Worm (Caenorhabditis elegans) whole organism, young adult: Measurements from ENCODE around the gene W07G4.2.

Experiments
- B0019.2 ChIP-seq: fragments of 200-800 bp; sonication (Bioruptor generic); conservative IDR thresholded peaks from 2 replicates; pipeline ENCODE4 v1.3.6; 2022; ENCODE audit warnings: missing genetic modification reagents, missing genetic modification characterization, missing compliant biosample characterization
- B0035.1 ChIP-seq: sonication (generic microtip); optimal IDR thresholded peaks from 2 replicates; lab custom pipeline; 2016; ENCODE audit warnings: missing genetic modification characterization, mild to moderate bottlenecking, missing compliant biosample characterization, missing genotype, missing genetic modification reagents
- C06A6.2 ChIP-seq: fragments of 200-800 bp; sonication (Bioruptor generic); conservative IDR thresholded peaks from 2 replicates; pipeline ENCODE4 v1.3.6; 2022; ENCODE audit warnings: missing genetic modification characterization, missing compliant biosample characterization
- D2030.7 ChIP-seq: fragments of 200-800 bp; sonication (Bioruptor generic); IDR thresholded peaks from 2 replicates; pipeline ENCODE4 v1.3.6; 2022; ENCODE audit warnings: missing genetic modification reagents, missing genetic modification characterization, missing compliant biosample characterization
- F23B12.7 ChIP-seq: sonication (generic microtip); optimal IDR thresholded peaks from 2 replicates; lab custom pipeline; 2017; ENCODE audit warnings: missing genetic modification characterization, mild to moderate bottlenecking, missing compliant biosample characterization, antibody characterized with exemption, moderate library complexity; ENCODE audit not compliant: insufficient read depth
- F37B4.10 ChIP-seq: fragments of 200-800 bp; sonication (Bioruptor generic); IDR thresholded peaks from 2 replicates; pipeline ENCODE4 v1.3.6; 2022; ENCODE audit warnings: missing genetic modification characterization, missing compliant biosample characterization
- F39B2.1 ChIP-seq: fragments of 200-800 bp; sonication (Bioruptor generic); IDR thresholded peaks from 2 replicates; pipeline ENCODE4 v1.3.6; 2022; ENCODE audit warnings: missing genetic modification reagents, missing genetic modification characterization, missing compliant biosample characterization
- F52B5.7 ChIP-seq: sonication (generic microtip); optimal IDR thresholded peaks from 2 replicates; lab custom pipeline; 2016; ENCODE audit warnings: mild to moderate bottlenecking, missing genetic modification characterization, missing compliant biosample characterization
- F57C9.4 ChIP-seq: sonication (generic microtip); optimal IDR thresholded peaks from 2 replicates; lab custom pipeline; 2017; ENCODE audit warnings: mild to moderate bottlenecking, missing genetic modification characterization, missing compliant biosample characterization
- T07F8.4 ChIP-seq: sonication (generic microtip); optimal IDR thresholded peaks from 2 replicates; lab custom pipeline; 2016; ENCODE audit warnings: mild to moderate bottlenecking, missing genetic modification characterization, moderate library complexity, missing compliant biosample characterization
- ama-1 ChIP-seq, 3 experiments: fragments of 150-350 bp in 1 of 3; sonication (generic microtip) in 2 of 3; optimal IDR thresholded peaks; 2 replicates each; lab custom pipeline; 2014 to 2018; ENCODE audit warnings: missing biosample characterization in 2 of 3, missing genetic modification characterization in 2 of 3, missing genetic modification reagents in 2 of 3
- aptf-2 ChIP-seq: fragments of 200-800 bp; sonication (Bioruptor generic); conservative IDR thresholded peaks from 2 replicates; pipeline ENCODE4 v1.3.6; 2022; ENCODE audit warnings: missing genetic modification reagents, missing genetic modification characterization, missing compliant biosample characterization
- atf-7 ChIP-seq: sonication (generic microtip); optimal IDR thresholded peaks from 2 replicates; lab custom pipeline; 2017; ENCODE audit warnings: mild to moderate bottlenecking, missing genetic modification characterization, missing compliant biosample characterization
- attf-6 ChIP-seq: fragments of 200-800 bp; sonication (Bioruptor generic); IDR thresholded peaks from 2 replicates; pipeline ENCODE4 v1.3.6; 2022; ENCODE audit warnings: missing genetic modification reagents, missing genetic modification characterization, missing compliant biosample characterization
- bed-2 ChIP-seq: fragments of 200-800 bp; sonication (Bioruptor generic); IDR thresholded peaks from 2 replicates; pipeline ENCODE4 v1.3.6; 2022; ENCODE audit warnings: missing genetic modification reagents, missing genetic modification characterization, missing compliant biosample characterization
- dox-1 ChIP-seq: fragments of 200-800 bp; sonication (Bioruptor generic); IDR thresholded peaks from 2 replicates; pipeline ENCODE4 v1.3.6; 2022; ENCODE audit warnings: missing genetic modification reagents, missing genetic modification characterization, missing compliant biosample characterization
- dpff-1 ChIP-seq: sonication (generic microtip); optimal IDR thresholded peaks from 2 replicates; lab custom pipeline; 2017; ENCODE audit warnings: mild to moderate bottlenecking, missing genetic modification characterization, missing compliant biosample characterization
- efl-1 ChIP-seq: fragments of 150-350 bp; optimal IDR thresholded peaks from 2 replicates; lab custom pipeline; 2014; ENCODE audit warnings: missing biosample characterization, missing genetic modification reagents, missing genetic modification characterization
- egrh-3 ChIP-seq: fragments of 200-800 bp; sonication (Bioruptor generic); IDR thresholded peaks from 2 replicates; pipeline ENCODE4 v1.3.6; 2022; ENCODE audit warnings: missing genetic modification reagents, missing genetic modification characterization, missing compliant biosample characterization
- ekl-4 ChIP-seq: fragments of 200-800 bp; sonication (Bioruptor generic); IDR thresholded peaks from 2 replicates; pipeline ENCODE4 v1.3.6; 2022; ENCODE audit warnings: missing genetic modification reagents, missing genetic modification characterization, missing compliant biosample characterization
- ets-4 ChIP-seq: fragments of 200-800 bp; sonication (Bioruptor generic); optimal IDR thresholded peaks from 2 replicates; lab custom pipeline; 2018; ENCODE audit warnings: mild to moderate bottlenecking, missing genetic modification characterization, missing compliant biosample characterization
- him-1 ChIP-seq: sonication (generic microtip); optimal IDR thresholded peaks from 2 replicates; lab custom pipeline; 2016; ENCODE audit warnings: missing genotype, missing genetic modification reagents, missing genetic modification characterization, missing compliant biosample characterization
- lir-1 ChIP-seq: fragments of 200-800 bp; sonication (Bioruptor generic); conservative IDR thresholded peaks from 2 replicates; pipeline ENCODE4 v1.3.6; 2022; ENCODE audit warnings: missing genetic modification reagents, missing genetic modification characterization, missing compliant biosample characterization
- madf-10 ChIP-seq: sonication (generic microtip); optimal IDR thresholded peaks from 2 replicates; lab custom pipeline; 2016; ENCODE audit warnings: mild to moderate bottlenecking, missing genetic modification characterization, missing compliant biosample characterization
- madf-3 ChIP-seq: fragments of 200-800 bp; sonication (Bioruptor generic); IDR thresholded peaks from 2 replicates; pipeline ENCODE4 v1.3.6; 2022; ENCODE audit warnings: missing genetic modification reagents, missing genetic modification characterization, missing compliant biosample characterization
- madf-6 ChIP-seq: fragments of 200-800 bp; sonication (Bioruptor generic); IDR thresholded peaks from 2 replicates; pipeline ENCODE4 v1.3.6; 2022; ENCODE audit warnings: missing genetic modification reagents, missing genetic modification characterization, missing compliant biosample characterization
- mel-28 ChIP-seq: sonication (generic microtip); optimal IDR thresholded peaks from 2 replicates; lab custom pipeline; 2016; ENCODE audit warnings: borderline replicate concordance, mild to moderate bottlenecking, missing genetic modification characterization, missing compliant biosample characterization
- nhr-120 ChIP-seq: fragments of 200-800 bp; sonication (Bioruptor generic); IDR thresholded peaks from 2 replicates; pipeline ENCODE4 v1.3.6; 2022; ENCODE audit warnings: missing genetic modification characterization, missing compliant biosample characterization
- nhr-80 ChIP-seq: sonication (generic microtip); optimal IDR thresholded peaks from 2 replicates; lab custom pipeline; 2016; ENCODE audit warnings: missing genetic modification characterization, missing compliant biosample characterization
- nhr-90 ChIP-seq: sonication (generic microtip); optimal IDR thresholded peaks from 2 replicates; lab custom pipeline; 2016; ENCODE audit warnings: missing genotype, mild to moderate bottlenecking, missing genetic modification characterization, missing compliant biosample characterization
- rec-8 ChIP-seq, 2 experiments: sonication (generic microtip); optimal IDR thresholded peaks; 2 replicates each; lab custom pipeline; 2016; ENCODE audit warnings: mild to moderate bottlenecking in 2 of 2, missing genetic modification characterization in 2 of 2, missing genetic modification reagents in 2 of 2, missing genotype in 2 of 2, missing biosample characterization in 1 of 2, missing compliant biosample characterization in 1 of 2, moderate library complexity in 1 of 2
- rpc-1 ChIP-seq, 2 experiments: fragments of 150-350 bp in 1 of 2; sonication (generic microtip) in 1 of 2; optimal IDR thresholded peaks; 2 replicates each; lab custom pipeline; 2014 to 2018; ENCODE audit warnings: missing biosample characterization in 1 of 2, missing genetic modification characterization in 1 of 2, missing genetic modification reagents in 1 of 2, missing genotype in 1 of 2
- sdz-38 ChIP-seq: sonication (generic microtip); optimal IDR thresholded peaks from 2 replicates; lab custom pipeline; 2016; ENCODE audit warnings: missing genotype, missing genetic modification characterization, missing compliant biosample characterization
- snpc-1.3 ChIP-seq: sonication (generic microtip); optimal IDR thresholded peaks from 2 replicates; lab custom pipeline; 2017; ENCODE audit warnings: missing genetic modification characterization, mild to moderate bottlenecking, missing compliant biosample characterization, antibody characterized with exemption, moderate library complexity, missing genotype, missing genetic modification reagents; ENCODE audit not compliant: insufficient read depth
- snpc-3.4 ChIP-seq: sonication (generic microtip); optimal IDR thresholded peaks from 2 replicates; lab custom pipeline; 2017; ENCODE audit warnings: missing genetic modification characterization, mild to moderate bottlenecking, missing compliant biosample characterization, antibody characterized with exemption, moderate library complexity, missing genotype, missing genetic modification reagents
- somi-1 ChIP-seq: fragments of 200-800 bp; sonication (Bioruptor generic); optimal IDR thresholded peaks from 2 replicates; lab custom pipeline; 2018; ENCODE audit warnings: mild to moderate bottlenecking, missing genetic modification characterization, missing compliant biosample characterization
- unc-62 ChIP-seq: fragments of 150-350 bp; optimal IDR thresholded peaks from 2 replicates; lab custom pipeline; 2014; ENCODE audit warnings: missing biosample characterization, missing genetic modification reagents, missing genetic modification characterization
- xnd-1 ChIP-seq: sonication (generic microtip); optimal IDR thresholded peaks from 2 replicates; lab custom pipeline; 2016; ENCODE audit warnings: missing genotype, missing genetic modification reagents, missing genetic modification characterization, missing compliant biosample characterization
- zfh-2 ChIP-seq: fragments of 200-800 bp; sonication (Bioruptor generic); conservative IDR thresholded peaks from 2 replicates; pipeline ENCODE4 v1.3.6; 2022; ENCODE audit warnings: missing genetic modification reagents, missing genetic modification characterization, missing compliant biosample characterization
- zim-3 ChIP-seq: sonication (generic microtip); optimal IDR thresholded peaks from 2 replicates; lab custom pipeline; 2017; ENCODE audit warnings: mild to moderate bottlenecking, missing genetic modification characterization, moderate library complexity, missing compliant biosample characterization
- ztf-22 ChIP-seq: fragments of 200-800 bp; sonication (Bioruptor generic); optimal IDR thresholded peaks from 2 replicates; lab custom pipeline; 2018; ENCODE audit warnings: mild to moderate bottlenecking, missing genetic modification characterization, moderate library complexity, missing compliant biosample characterization
- ztf-3 ChIP-seq: fragments of 200-800 bp; sonication (Bioruptor generic); optimal IDR thresholded peaks from 2 replicates; lab custom pipeline; 2018; ENCODE audit warnings: mild to moderate bottlenecking, missing genetic modification characterization, missing compliant biosample characterization

W07G4.2 gene

ce11 chrV:13018761-13019160 is 17.6 kb downstream of the W07G4.2 start, which contains the start of gene fmi-1 (continued):
- TF ChIP-seq B0035.1 (tag; lab: Kevin White, UChicago) (no peak), ekl-4 (GFP tag; lab: Robert Waterston, UW) (no peak)

ce11 chrV:13018233-13018632 is 18.1 kb downstream of the W07G4.2 start:
- TF ChIP-seq mel-28 (tag; lab: Kevin White, UChicago): no peak
- no peak for TF ChIP-seq attf-6 (GFP tag; lab: Robert Waterston, UW)
- no peak for TF ChIP-seq zfh-2 (GFP tag; lab: Robert Waterston, UW)
- no peak for TF ChIP-seq lir-1 (GFP tag; lab: Robert Waterston, UW)
- TF ChIP-seq egrh-3 (GFP tag; lab: Robert Waterston, UW): no peak
- no peak for TF ChIP-seq B0019.2 (GFP tag; lab: Robert Waterston, UW)
- no peak for TF ChIP-seq F23B12.7 (tag; lab: Kevin White, UChicago)
- TF ChIP-seq snpc-1.3 (tag; lab: Kevin White, UChicago): no peak
- TF ChIP-seq F57C9.4 (tag; lab: Kevin White, UChicago): no peak
- no peak for TF ChIP-seq nhr-90

- TF ChIP-seq unc-62 (GFP tag; lab: Kevin White, UChicago) (no peak), bed-2 (GFP tag; lab: Robert Waterston, UW) (no peak), D2030.7 (GFP tag; lab: Robert Waterston, UW) (no peak), snpc-1.3 (tag; lab: Kevin White, UChicago) (no peak), snpc-3.4 (no peak), ets-4 (no peak), madf-6 (GFP tag; lab: Robert Waterston, UW) (no peak), F39B2.1 (GFP tag; lab: Robert Waterston, UW) (no peak), nhr-120 (no peak), ama-1 (optimal IDR thresholded peaks at IDR 0.05; lab: Kevin White, UChicago) (no peak), ama-1 (GFP tag; optimal IDR thresholded peaks at IDR 0.05; lab: Kevin White, UChicago) (no peak), rec-8 (tag; optimal IDR thresholded peaks at IDR 0.05; lab: Kevin White, UChicago) (no peak), somi-1 (GFP tag; lab: Kevin White, UChicago) (no peak), T07F8.4 (no peak)
These were observed 22.5 kb downstream of the W07G4.2 start, which contains the start of gene F15B9.6 for ce11 chrV:13013844-13014243. Gene F15B9.6 (plus strand): TSS chrV:13014144.

- TF ChIP-seq F37B4.10 (no peak), B0035.1 (tag; lab: Kevin White, UChicago) (no peak), dpff-1 (tag; lab: Kevin White, UChicago) (no peak), sdz-38 (no peak), zfh-2 (GFP tag; lab: Robert Waterston, UW) (no peak), him-1 (tag; lab: Kevin White, UChicago) (no peak), aptf-2 (GFP tag; lab: Robert Waterston, UW) (no peak), madf-10 (tag; lab: Kevin White, UChicago) (no peak), zim-3 (tag; lab: Kevin White, UChicago) (no peak)
These were observed 23.2 kb downstream of the W07G4.2 start, which contains the start of gene try-10 for ce11 chrV:13013158-13013557. Gene try-10 (minus strand): TSS chrV:13013258.

ce11 chrV:13011904-13012303 is 24.5 kb downstream of the W07G4.2 start:
- TF ChIP-seq atf-7 (tag; lab: Kevin White, UChicago): peak; percentile 87
- TF ChIP-seq nhr-80: peak; percentile 69
- no peak for TF ChIP-seq madf-3 (GFP tag; lab: Robert Waterston, UW)
- no peak for TF ChIP-seq ztf-22 (GFP tag; lab: Kevin White, UChicago)
- no peak for TF ChIP-seq C06A6.2
- TF ChIP-seq efl-1 (GFP tag; lab: Kevin White, UChicago): no peak
- no peak for TF ChIP-seq ztf-3 (GFP tag; lab: Kevin White, UChicago)
- no peak for TF ChIP-seq dox-1 (GFP tag; lab: Robert Waterston, UW)
- no peak for TF ChIP-seq xnd-1 (tag; lab: Kevin White, UChicago)
- peak; percentile 22 for TF ChIP-seq unc-62 (GFP tag; lab: Kevin White, UChicago)
- TF ChIP-seq bed-2 (GFP tag; lab: Robert Waterston, UW): no peak
- no peak for TF ChIP-seq F52B5.7 (tag; lab: Kevin White, UChicago)
- TF ChIP-seq rpc-1 (optimal IDR thresholded peaks at IDR 0.05; lab: Kevin White, UChicago): no peak
- no peak for TF ChIP-seq rpc-1 (tag; optimal IDR thresholded peaks at IDR 0.05; lab: Kevin White, UChicago)
